Worm (Caenorhabditis elegans) whole organism, L4 larva: ENCODE data around the gene B0222.11.

Source experiments
- D1046.2 ChIP-seq: fragments of 200-800 bp; sonication (Bioruptor generic); IDR thresholded peaks from 2 replicates; pipeline ENCODE4 v1.3.6; 2022; ENCODE audit warnings: missing genetic modification characterization, missing compliant biosample characterization
- T20F7.1 ChIP-seq: fragments of 200-800 bp; sonication (Bioruptor generic); optimal IDR thresholded peaks from 2 replicates; lab custom pipeline; 2018; ENCODE audit warnings: mild to moderate bottlenecking, missing genetic modification characterization, missing compliant biosample characterization
- Y5F2A.4 ChIP-seq: fragments of 200-800 bp; sonication (Bioruptor generic); optimal IDR thresholded peaks from 2 replicates; lab custom pipeline; 2018; ENCODE audit warnings: mild to moderate bottlenecking, missing genetic modification characterization, missing compliant biosample characterization
- ZK337.2 ChIP-seq: fragments of 200-800 bp; sonication (Bioruptor generic); IDR thresholded peaks from 2 replicates; pipeline ENCODE4 v1.3.6; 2022; ENCODE audit warnings: missing genetic modification reagents, missing genetic modification characterization, missing compliant biosample characterization
- ZK546.5 ChIP-seq, 2 experiments: sonication (generic microtip); optimal IDR thresholded peaks; 2 replicates each; lab custom pipeline; 2017; ENCODE audit warnings: missing biosample characterization in 2 of 2, missing genetic modification characterization in 2 of 2
- aha-1 ChIP-seq: fragments of 150-350 bp; peaks from one replicate; lab custom pipeline; 2014; ENCODE audit warnings: missing biosample characterization, missing genetic modification characterization
- aly-2 ChIP-seq: sonication (generic microtip); optimal IDR thresholded peaks from 2 replicates; lab custom pipeline; 2018; ENCODE audit warnings: missing biosample characterization, missing genetic modification characterization
- ama-1 ChIP-seq: fragments of 150-350 bp; optimal IDR thresholded peaks from 2 replicates; lab custom pipeline; 2014; ENCODE audit warnings: inconsistent platforms, mixed read lengths
- ceh-82 ChIP-seq: sonication (generic microtip); optimal IDR thresholded peaks from 2 replicates; lab custom pipeline; 2017; ENCODE audit warnings: missing biosample characterization, missing genetic modification characterization
- ces-1 ChIP-seq: fragments of 150-350 bp; sonication (generic microtip); optimal IDR thresholded peaks from 4 replicates; lab custom pipeline; 2014; ENCODE audit warnings: missing biosample characterization, missing genetic modification reagents, missing genetic modification characterization
- cey-2 ChIP-seq: sonication (generic microtip); optimal IDR thresholded peaks from 3 replicates; lab custom pipeline; 2017; ENCODE audit warnings: missing genetic modification characterization, mild to moderate bottlenecking, missing compliant biosample characterization, antibody characterized with exemption, borderline replicate concordance; ENCODE audit not compliant: insufficient read depth
- ctbp-1 ChIP-seq: fragments of 200-800 bp; sonication (Bioruptor generic); IDR thresholded peaks from 2 replicates; pipeline ENCODE4 v1.3.6; 2022; ENCODE audit warnings: missing genetic modification reagents, missing genetic modification characterization, missing compliant biosample characterization
- daf-16 ChIP-seq, 3 experiments: sonication (generic microtip); optimal IDR thresholded peaks; 2 replicates each; lab custom pipeline; 2016 to 2017; ENCODE audit warnings: missing genetic modification characterization in 3 of 3, missing genetic modification reagents in 3 of 3, mild to moderate bottlenecking in 2 of 3, missing compliant biosample characterization in 2 of 3, missing biosample characterization in 1 of 3, moderate library complexity in 1 of 3
- daf-8 ChIP-seq: fragments of 200-800 bp; sonication (Bioruptor generic); IDR thresholded peaks from 2 replicates; pipeline ENCODE4 v1.3.6; 2022; ENCODE audit warnings: missing genetic modification characterization, missing compliant biosample characterization
- dmd-6 ChIP-seq: fragments of 200-800 bp; sonication (Bioruptor generic); IDR thresholded peaks from 2 replicates; pipeline ENCODE4 v1.3.6; 2022; ENCODE audit warnings: missing genetic modification reagents, missing genetic modification characterization, missing compliant biosample characterization
- dpl-1 ChIP-seq: fragments of 150-350 bp; optimal IDR thresholded peaks from 2 replicates; lab custom pipeline; 2014; ENCODE audit warnings: missing biosample characterization, missing genetic modification reagents, missing genetic modification characterization
- egl-43 ChIP-seq: fragments of 200-800 bp; sonication (Bioruptor generic); IDR thresholded peaks from 2 replicates; pipeline ENCODE4 v1.3.6; 2022; ENCODE audit warnings: missing genetic modification reagents, missing genetic modification characterization, missing compliant biosample characterization
- hif-1 ChIP-seq, 2 experiments: sonication (generic microtip); optimal IDR thresholded peaks; 2 replicates each; lab custom pipeline; 2016 to 2017; ENCODE audit warnings: missing compliant biosample characterization in 2 of 2, missing genetic modification characterization in 2 of 2, missing genetic modification reagents in 2 of 2, missing genotype in 2 of 2, mild to moderate bottlenecking in 1 of 2
- hlh-11 ChIP-seq: fragments of 200-800 bp; sonication (Bioruptor generic); optimal IDR thresholded peaks from 2 replicates; lab custom pipeline; 2018; ENCODE audit warnings: mild to moderate bottlenecking, missing genetic modification characterization, missing compliant biosample characterization
- hmg-1.1 ChIP-seq: fragments of 200-800 bp; sonication (Bioruptor generic); IDR thresholded peaks from 2 replicates; pipeline ENCODE4 v1.3.6; 2022; ENCODE audit warnings: missing genetic modification reagents, missing genetic modification characterization, missing compliant biosample characterization
- jun-1 ChIP-seq: fragments of 150-350 bp; optimal IDR thresholded peaks from 2 replicates; lab custom pipeline; 2014; ENCODE audit warnings: missing biosample characterization, missing genetic modification reagents, missing genetic modification characterization
- lim-7 ChIP-seq: fragments of 200-800 bp; sonication (Bioruptor generic); IDR thresholded peaks from 2 replicates; pipeline ENCODE4 v1.3.6; 2022; ENCODE audit warnings: missing genetic modification characterization, missing compliant biosample characterization
- lin-29 ChIP-seq: fragments of 200-800 bp; sonication (Bioruptor generic); IDR thresholded peaks from 2 replicates; pipeline ENCODE4 v1.3.6; 2022; ENCODE audit warnings: missing genetic modification reagents, missing genetic modification characterization, missing compliant biosample characterization
- madf-9 ChIP-seq: fragments of 200-800 bp; sonication (Bioruptor generic); conservative IDR thresholded peaks from 2 replicates; pipeline ENCODE4 v1.3.6; 2022; ENCODE audit warnings: missing genetic modification reagents, missing genetic modification characterization, missing compliant biosample characterization
- mdl-1 ChIP-seq, 2 experiments: fragments of 150-350 bp in 1 of 2; sonication (generic microtip) in 1 of 2; optimal IDR thresholded peaks; 2 replicates each; lab custom pipeline; 2014 to 2017; ENCODE audit warnings: missing biosample characterization in 2 of 2, missing genetic modification characterization in 2 of 2
- mep-1 ChIP-seq: fragments of 150-350 bp; sonication (generic microtip); optimal IDR thresholded peaks from 3 replicates; lab custom pipeline; 2014; ENCODE audit warnings: missing biosample characterization, missing genetic modification characterization
- mes-2 ChIP-seq: sonication (generic microtip); optimal IDR thresholded peaks from 2 replicates; lab custom pipeline; 2016; ENCODE audit warnings: missing genotype, mild to moderate bottlenecking, missing genetic modification characterization, missing compliant biosample characterization; ENCODE audit not compliant: poor library complexity, severe bottlenecking
- nhr-102 ChIP-seq: sonication (generic microtip); optimal IDR thresholded peaks from 2 replicates; lab custom pipeline; 2016; ENCODE audit warnings: mild to moderate bottlenecking, missing genetic modification characterization, moderate library complexity, missing compliant biosample characterization
- nhr-237 ChIP-seq: sonication (generic microtip); optimal IDR thresholded peaks from 2 replicates; lab custom pipeline; 2017; ENCODE audit warnings: missing biosample characterization, missing genetic modification characterization
- nhr-28 ChIP-seq: fragments of 150-350 bp; optimal IDR thresholded peaks from 2 replicates; lab custom pipeline; 2014; ENCODE audit warnings: missing biosample characterization, missing genetic modification characterization
- nhr-41 ChIP-seq: fragments of 200-800 bp; sonication (Bioruptor generic); IDR thresholded peaks from 2 replicates; pipeline ENCODE4 v1.3.6; 2022; ENCODE audit warnings: missing genetic modification reagents, missing genetic modification characterization, missing compliant biosample characterization
- nhr-48 ChIP-seq: sonication (generic microtip); optimal IDR thresholded peaks from 2 replicates; lab custom pipeline; 2016; ENCODE audit warnings: mild to moderate bottlenecking, missing genetic modification characterization, missing compliant biosample characterization
- nhr-6 ChIP-seq: fragments of 150-350 bp; optimal IDR thresholded peaks from 2 replicates; lab custom pipeline; 2014; ENCODE audit warnings: missing biosample characterization, missing genetic modification characterization
- nhr-77 ChIP-seq: fragments of 150-350 bp; optimal IDR thresholded peaks from 2 replicates; lab custom pipeline; 2014; ENCODE audit warnings: missing biosample characterization, missing genetic modification characterization
- pha-4 ChIP-seq, 2 experiments: fragments of 150-350 bp in 1 of 2; fragments of 200-800 bp in 1 of 2; sonication (Bioruptor generic) in 1 of 2; IDR thresholded peaks in 1 of 2; optimal IDR thresholded peaks in 1 of 2; 2 replicates each; pipeline versions ENCODE4 v1.3.6 to Lab custom; 2014 to 2022; ENCODE audit warnings: missing genetic modification characterization in 2 of 2, missing genetic modification reagents in 2 of 2, missing biosample characterization in 1 of 2, missing compliant biosample characterization in 1 of 2
- php-3 ChIP-seq: fragments of 200-800 bp; sonication (Bioruptor generic); IDR thresholded peaks from 2 replicates; pipeline ENCODE4 v1.3.6; 2022; ENCODE audit warnings: missing genetic modification reagents, missing genetic modification characterization, missing compliant biosample characterization
- pqm-1 ChIP-seq: sonication (generic microtip); optimal IDR thresholded peaks from 2 replicates; lab custom pipeline; 2017; ENCODE audit warnings: missing biosample characterization, missing genetic modification characterization
- rbr-2 ChIP-seq: sonication (generic microtip); optimal IDR thresholded peaks from 2 replicates; lab custom pipeline; 2016; ENCODE audit warnings: missing genotype, missing genetic modification characterization, missing compliant biosample characterization
- sdz-12 ChIP-seq: fragments of 200-800 bp; sonication (Bioruptor generic); optimal IDR thresholded peaks from 2 replicates; lab custom pipeline; 2018; ENCODE audit warnings: mild to moderate bottlenecking, missing genetic modification characterization, missing compliant biosample characterization
- spr-1 ChIP-seq: sonication (generic microtip); optimal IDR thresholded peaks from 2 replicates; lab custom pipeline; 2016; ENCODE audit warnings: mild to moderate bottlenecking, missing genetic modification characterization, missing compliant biosample characterization
- zfp-2 ChIP-seq: sonication (generic microtip); optimal IDR thresholded peaks from 2 replicates; lab custom pipeline; 2016; ENCODE audit warnings: mild to moderate bottlenecking, missing genetic modification characterization, missing compliant biosample characterization
- ztf-7 ChIP-seq: fragments of 150-350 bp; optimal IDR thresholded peaks from 2 replicates; lab custom pipeline; 2014; ENCODE audit warnings: missing biosample characterization, missing genetic modification characterization

Gene B0222.11

DNA sequence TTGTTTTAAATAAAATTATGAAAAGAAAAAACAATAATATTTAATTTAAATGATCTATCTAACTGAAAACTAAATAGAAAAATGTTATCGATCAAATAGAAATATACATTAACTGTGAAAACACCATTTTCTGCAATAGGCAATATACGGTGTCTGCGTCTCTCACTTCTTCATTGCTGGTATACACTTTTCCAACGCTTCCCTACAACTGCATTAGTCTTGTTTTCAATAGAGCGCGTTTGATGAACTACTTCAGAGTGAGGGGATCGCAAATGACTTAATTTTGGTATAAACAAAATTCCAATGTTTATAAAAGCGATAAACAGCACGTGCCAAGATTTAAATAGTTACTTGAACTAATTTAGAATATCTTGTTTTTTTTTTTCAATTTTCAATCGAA is 44.5 kb upstream of the B0222.11 start (continued):
- no peak for TF ChIP-seq ZK546.5 (tag; optimal IDR thresholded peaks at IDR 0.05; lab: Kevin White, UChicago)
- TF ChIP-seq ztf-7 (tag; lab: Kevin White, UChicago) = no peak
- peak in 1 of 2 experiments; percentile 44 for TF ChIP-seq mdl-1 (tag; optimal IDR thresholded peaks at IDR 0.05; lab: Kevin White, UChicago)
- TF ChIP-seq sdz-12 (GFP tag; lab: Kevin White, UChicago) = no peak
- no peak for TF ChIP-seq daf-16 (GFP tag; optimal IDR thresholded peaks at IDR 0.05; lab: Kevin White, UChicago)
- peak; percentile 81 for TF ChIP-seq daf-16 (tag; optimal IDR thresholded peaks at IDR 0.05; lab: Kevin White, UChicago)
- TF ChIP-seq dpl-1 (GFP tag; lab: Kevin White, UChicago) = peak; percentile 64
- TF ChIP-seq ces-1 (GFP tag; lab: Kevin White, UChicago) = peak; percentile 60
- TF ChIP-seq mes-2 (tag; lab: Kevin White, UChicago) = peak; percentile 66
- TF ChIP-seq ZK337.2 (GFP tag; lab: Robert Waterston, UW) = no peak
- no peak for TF ChIP-seq nhr-102 (tag; lab: Kevin White, UChicago)
- no peak for TF ChIP-seq Y5F2A.4 (GFP tag; lab: Kevin White, UChicago)
- TF ChIP-seq pqm-1 (tag; lab: Kevin White, UChicago) = peak; percentile 72
- TF ChIP-seq lin-29 (GFP tag; lab: Robert Waterston, UW) = no peak
- peak; percentile 17 for TF ChIP-seq nhr-6 (tag; lab: Kevin White, UChicago)
- TF ChIP-seq zfp-2 = no peak
- peak; percentile 56 for TF ChIP-seq hlh-11
- no peak for TF ChIP-seq aha-1 (tag; lab: Kevin White, UChicago)
- no peak for TF ChIP-seq php-3 (GFP tag; lab: Robert Waterston, UW)
- TF ChIP-seq dmd-6 (GFP tag; lab: Robert Waterston, UW) = 0 out of 2 replicates have a peak, but pooled peaks have one; percentile 14
- peak; percentile 81 for TF ChIP-seq mep-1 (tag; lab: Kevin White, UChicago)
- TF ChIP-seq lim-7 = no peak
- peak; percentile 93 for TF ChIP-seq nhr-28 (tag; lab: Kevin White, UChicago)
- TF ChIP-seq T20F7.1 (GFP tag; lab: Kevin White, UChicago) = peak; percentile 47
- no peak for TF ChIP-seq nhr-41 (GFP tag; lab: Robert Waterston, UW)
- peak in 1 of 2 experiments; percentile 33 for TF ChIP-seq hif-1 (tag; optimal IDR thresholded peaks at IDR 0.05; lab: Kevin White, UChicago)
- peak; percentile 72 for TF ChIP-seq hmg-1.1 (GFP tag; lab: Robert Waterston, UW)
- peak; percentile 72 for TF ChIP-seq nhr-77 (tag; lab: Kevin White, UChicago)
- no peak for TF ChIP-seq egl-43 (GFP tag; lab: Robert Waterston, UW)
- no peak for TF ChIP-seq ceh-82 (tag; lab: Kevin White, UChicago)
- TF ChIP-seq, all 104 proteins: peak for 24

DNA sequence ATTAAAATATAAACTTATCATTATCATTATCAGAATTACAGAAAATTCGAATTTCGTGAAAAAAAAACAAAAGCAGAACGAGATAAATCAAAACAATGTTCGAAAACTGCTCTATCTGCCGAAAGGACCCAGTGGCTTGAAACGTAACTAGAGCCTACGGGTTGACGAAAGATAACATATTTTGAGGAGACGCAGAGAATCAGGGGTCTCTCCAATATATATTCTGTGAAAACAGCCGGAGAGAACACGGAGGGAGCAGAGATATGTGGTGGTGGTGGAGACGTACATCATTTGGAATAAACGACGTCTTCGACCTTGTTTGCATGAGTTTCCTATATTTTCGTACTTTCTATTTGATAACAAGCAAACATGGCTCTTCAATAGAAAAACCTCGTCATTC is 40.9 kb upstream of the B0222.11 start:
- TF ChIP-seq daf-16 (GFP tag; optimal IDR thresholded peaks at IDR 0.05; lab: Kevin White, UChicago) (peak in 1 of 2 experiments; percentile 1), daf-16 (tag; optimal IDR thresholded peaks at IDR 0.05; lab: Kevin White, UChicago) (no peak), daf-8 (GFP tag; lab: Robert Waterston, UW) (no peak), rbr-2 (peak; percentile 8)
- TF ChIP-seq, all 104 proteins: peak for 2

- TF ChIP-seq daf-8 (GFP tag; lab: Robert Waterston, UW) = no peak
- TF ChIP-seq spr-1 (tag; lab: Kevin White, UChicago) = no peak
- TF ChIP-seq hlh-11 = no peak
- TF ChIP-seq ZK337.2 (GFP tag; lab: Robert Waterston, UW) = no peak
- no peak for TF ChIP-seq mdl-1 (tag; optimal IDR thresholded peaks at IDR 0.05; lab: Kevin White, UChicago)
- TF ChIP-seq cey-2 = no peak
- no peak for TF ChIP-seq nhr-28 (tag; lab: Kevin White, UChicago)
- TF ChIP-seq T20F7.1 (GFP tag; lab: Kevin White, UChicago) = no peak
- TF ChIP-seq ctbp-1 (GFP tag; lab: Robert Waterston, UW) = no peak
- TF ChIP-seq pha-4 (GFP tag; IDR thresholded peaks at IDR 0.05; lab: Robert Waterston, UW) = no peak
- TF ChIP-seq pha-4 (tag; optimal IDR thresholded peaks at IDR 0.05; lab: Kevin White, UChicago) = no peak
- no peak for TF ChIP-seq aly-2 (tag; lab: Kevin White, UChicago)
- TF ChIP-seq jun-1 (tag; lab: Kevin White, UChicago) = no peak
- no peak for TF ChIP-seq nhr-237 (tag; lab: Kevin White, UChicago)
- no peak for TF ChIP-seq madf-9 (GFP tag; lab: Robert Waterston, UW)
- no peak for TF ChIP-seq lim-7
- no peak for TF ChIP-seq nhr-48 (tag; lab: Kevin White, UChicago)
- TF ChIP-seq D1046.2 (GFP tag; lab: Robert Waterston, UW) = no peak
- no peak for TF ChIP-seq ama-1 (lab: Kevin White, UChicago)
- TF ChIP-seq mep-1 (tag; lab: Kevin White, UChicago) = no peak
Measured at ce11 chrV:9207377-9207776, 39.4 kb upstream of the B0222.11 start, which contains the start of gene inx-10. TSS of gene inx-10 (minus strand) at chrV:9207477.
